Fruit fly (Drosophila melanogaster): ENCODE results near the gene Ir75c.

Ir75c gene

dm6 chr3L:17802107-17802506 is 20.5 kb downstream of the Ir75c start, which contains the start of gene NUCB1 (continued):
- no peak for TF ChIP-seq CG15073 (GFP tag; optimal IDR thresholded peaks at IDR 0.05)
- TF ChIP-seq CG2116 (GFP tag; optimal IDR thresholded peaks at IDR 0.05): peak; percentile 56
- no peak for TF ChIP-seq schlank (tag; optimal IDR thresholded peaks at IDR 0.05)
- peak; percentile 27 for TF ChIP-seq twi (tag; optimal IDR thresholded peaks at IDR 0.05)
- TF ChIP-seq H2.0 (GFP tag; IDR thresholded peaks at IDR 0.05): no peak
- no peak for TF ChIP-seq Blimp-1 (GFP tag; optimal IDR thresholded peaks at IDR 0.05)
- TF ChIP-seq row (GFP tag; IDR thresholded peaks at IDR 0.05): peak; percentile 97
- TF ChIP-seq Dip2 (GFP tag; IDR thresholded peaks at IDR 0.05): no peak
- TF ChIP-seq her (GFP tag; optimal IDR thresholded peaks at IDR 0.05): no peak
- TF ChIP-seq CG1647 (GFP tag; optimal IDR thresholded peaks at IDR 0.05): peak; percentile 31
- TF ChIP-seq pum (GFP tag; optimal IDR thresholded peaks at IDR 0.05): peak; percentile 5
- peak; percentile 85 for TF ChIP-seq Ets97D (GFP tag; optimal IDR thresholded peaks at IDR 0.05)
- TF ChIP-seq ATbp (GFP tag; optimal IDR thresholded peaks at IDR 0.05): no peak
- TF ChIP-seq unpg (GFP tag; optimal IDR thresholded peaks at IDR 0.05): no peak
- TF ChIP-seq phol (tag; optimal IDR thresholded peaks at IDR 0.05): peak; percentile 48
- no peak for TF ChIP-seq da (GFP tag; optimal IDR thresholded peaks at IDR 0.05)
- peak; percentile 44 for TF ChIP-seq CG13624 (GFP tag; optimal IDR thresholded peaks at IDR 0.05)
- TF ChIP-seq Optix (GFP tag; IDR thresholded peaks at IDR 0.05): no peak
- TF ChIP-seq Dp (GFP tag; optimal IDR thresholded peaks at IDR 0.05): peak; percentile 45
- TF ChIP-seq CG34376 (GFP tag; optimal IDR thresholded peaks at IDR 0.05): no peak
- TF ChIP-seq ara (GFP tag; IDR thresholded peaks at IDR 0.05): peak; percentile 54
- no peak for TF ChIP-seq Asciz (GFP tag; optimal IDR thresholded peaks at IDR 0.05)
- no peak for TF ChIP-seq Gug (GFP tag; IDR thresholded peaks at IDR 0.05)
- no peak for TF ChIP-seq fru (optimal IDR thresholded peaks at IDR 0.05)
- no peak for TF ChIP-seq nau (GFP tag; optimal IDR thresholded peaks at IDR 0.05)
- TF ChIP-seq CG9215 (GFP tag; IDR thresholded peaks at IDR 0.05): no peak
- 0 out of 3 replicates have a peak, but pooled peaks have one; percentile 13 for TF ChIP-seq zfh1 (GFP tag; IDR thresholded peaks at IDR 0.05)
- TF ChIP-seq zen2 (GFP tag; IDR thresholded peaks at IDR 0.05; ENCODE audit: partially characterized antibody): no peak
- no peak for TF ChIP-seq corto (GFP tag; optimal IDR thresholded peaks at IDR 0.05)
- TF ChIP-seq CG2120 (GFP tag; optimal IDR thresholded peaks at IDR 0.05): peak; percentile 70
- TF ChIP-seq sens-2 (GFP tag; IDR thresholded peaks at IDR 0.05): no peak
- no peak for TF ChIP-seq gem (tag; optimal IDR thresholded peaks at IDR 0.05)
- TF ChIP-seq CG12299 (tag; optimal IDR thresholded peaks at IDR 0.05): no peak
- TF ChIP-seq ttk (GFP tag; IDR thresholded peaks at IDR 0.05): no peak
- TF ChIP-seq Side (GFP tag; optimal IDR thresholded peaks at IDR 0.05): no peak
- peak; percentile 20 for TF ChIP-seq pb (GFP tag; optimal IDR thresholded peaks at IDR 0.05)
- TF ChIP-seq fd64A (GFP tag; optimal IDR thresholded peaks at IDR 0.05): no peak
- peak; percentile 68 for TF ChIP-seq Rfx (GFP tag; IDR thresholded peaks at IDR 0.05)
- peak; percentile 23 for TF ChIP-seq Meics (GFP tag; optimal IDR thresholded peaks at IDR 0.05)
- no peak for TF ChIP-seq Oli (tag; optimal IDR thresholded peaks at IDR 0.05)
- TF ChIP-seq Opbp (GFP tag; IDR thresholded peaks at IDR 0.05; ENCODE audit: partially characterized antibody): peak; percentile 48; the same call in 1 of the 3 replicates
- TF ChIP-seq CG15269 (tag; optimal IDR thresholded peaks at IDR 0.05): no peak
- TF ChIP-seq pan (optimal IDR thresholded peaks at IDR 0.05): no peak
- peak in 1 of 2 experiments; percentile 40 for TF ChIP-seq pan (GFP tag; optimal IDR thresholded peaks at IDR 0.05 in 1 of 2, IDR thresholded peaks at IDR 0.05 in 1 of 2)
- peak; percentile 7 for TF ChIP-seq CG7786 (GFP tag; optimal IDR thresholded peaks at IDR 0.05)
- no peak for TF ChIP-seq h (optimal IDR thresholded peaks at IDR 0.05)
- TF ChIP-seq hb (GFP tag; IDR thresholded peaks at IDR 0.05; ENCODE audit: partially characterized antibody): no peak
- TF ChIP-seq Usf (GFP tag; optimal IDR thresholded peaks at IDR 0.05): no peak
- TF ChIP-seq B-H2 (GFP tag; optimal IDR thresholded peaks at IDR 0.05): peak; percentile 67
- TF ChIP-seq Six4 (GFP tag; optimal IDR thresholded peaks at IDR 0.05): no peak
- no peak for TF ChIP-seq CG2129 (GFP tag; IDR thresholded peaks at IDR 0.05; ENCODE audit: partially characterized antibody)
- no peak for TF ChIP-seq CG10274 (GFP tag; optimal IDR thresholded peaks at IDR 0.05)

Data from whole organism, embryonic.